Fruit fly (Drosophila melanogaster): ENCODE data around the gene Iris.

dm6 chr2L:1177522-1177921, 43.6 kb upstream of the Iris start, which contains the start of gene CG4896:
- TF ChIP-seq CG7045 (GFP tag; optimal IDR thresholded peaks at IDR 0.05) (no peak), ovo (GFP tag; optimal IDR thresholded peaks at IDR 0.05) (no peak), CG7101 (tag; optimal IDR thresholded peaks at IDR 0.05) (peak; percentile 40), pad (GFP tag; optimal IDR thresholded peaks at IDR 0.05) (peak; percentile 21), CG5204 (GFP tag; optimal IDR thresholded peaks at IDR 0.05) (no peak), Crg-1 (GFP tag; optimal IDR thresholded peaks at IDR 0.05) (peak; percentile 37), CG33017 (tag; optimal IDR thresholded peaks at IDR 0.05) (no peak), toe (GFP tag; optimal IDR thresholded peaks at IDR 0.05) (no peak), bab1 (GFP tag; optimal IDR thresholded peaks at IDR 0.05) (peak; percentile 52), Clk (GFP tag; optimal IDR thresholded peaks at IDR 0.05) (no peak), kay (GFP tag; ENCODE audit: borderline replicate concordance) (no peak), cnc (optimal IDR thresholded peaks at IDR 0.05) (no peak)

Measured in whole organism, adult.